Worm (Caenorhabditis elegans): ENCODE measurements around the gene lgc-50.

The lgc-50 gene

ce11 chrIII:7395354-7395753 is at the start of gene lgc-50:
lgc-50 (minus strand) TSS chrIII:7395454.
- no peak for TF ChIP-seq unc-39 (tag; optimal IDR thresholded peaks at IDR 0.05)
- TF ChIP-seq nhr-10 (tag; optimal IDR thresholded peaks at IDR 0.05): no peak
- no peak for TF ChIP-seq ztf-7 (tag; optimal IDR thresholded peaks at IDR 0.05)
- no peak for TF ChIP-seq nhr-76 (tag; optimal IDR thresholded peaks at IDR 0.05)
- TF ChIP-seq T20F7.1 (GFP tag; optimal IDR thresholded peaks at IDR 0.05): no peak
- TF ChIP-seq egl-27 (tag; optimal IDR thresholded peaks at IDR 0.05): no peak
- TF ChIP-seq R02D3.7 (tag; optimal IDR thresholded peaks at IDR 0.05): no peak
- TF ChIP-seq mep-1 (tag; optimal IDR thresholded peaks at IDR 0.05): no peak
- TF ChIP-seq spr-3 (GFP tag; optimal IDR thresholded peaks at IDR 0.05): no peak

- TF ChIP-seq zip-11 (GFP tag; IDR thresholded peaks at IDR 0.05) (no peak), fkh-10 (GFP tag; optimal IDR thresholded peaks at IDR 0.05) (peak; percentile 48)
These were observed 3.8 kb upstream of the lgc-50 start for ce11 chrIII:7399004-7399403.

- TF ChIP-seq unc-62 (GFP tag; optimal IDR thresholded peaks at IDR 0.05 in 1 of 2) (peak in 1 of 2 experiments; percentile 89), unc-62 (tag; optimal IDR thresholded peaks at IDR 0.05) (no peak), set-16 (GFP tag; IDR thresholded peaks at IDR 0.05) (no peak)
These were observed 1.9 kb upstream of the lgc-50 start for ce11 chrIII:7397196-7397595.

- TF ChIP-seq zip-11 (GFP tag; IDR thresholded peaks at IDR 0.05): no peak
- TF ChIP-seq mxl-2 (GFP tag; conservative IDR thresholded peaks at IDR 0.05): 0 out of 2 replicates have a peak, but pooled peaks have one; percentile 66
- no peak for TF ChIP-seq ces-1 (GFP tag; optimal IDR thresholded peaks at IDR 0.05)
- no peak for TF ChIP-seq ceh-28 (tag; optimal IDR thresholded peaks at IDR 0.05)
- no peak for TF ChIP-seq ceh-82 (tag; optimal IDR thresholded peaks at IDR 0.05)
- TF ChIP-seq R02D3.7 (tag; optimal IDR thresholded peaks at IDR 0.05): no peak
- peak; percentile 24 for TF ChIP-seq pqm-1 (tag; optimal IDR thresholded peaks at IDR 0.05)
- TF ChIP-seq D1046.2 (GFP tag; IDR thresholded peaks at IDR 0.05): no peak
- TF ChIP-seq snpc-1.2 (GFP tag; IDR thresholded peaks at IDR 0.05): no peak
- peak; percentile 65 for TF ChIP-seq dve-1 (tag; optimal IDR thresholded peaks at IDR 0.05; ENCODE audit: insufficient read depth)
- TF ChIP-seq ceh-62 (tag; optimal IDR thresholded peaks at IDR 0.05): no peak
- peak; percentile 65 for TF ChIP-seq rbr-2 (tag; optimal IDR thresholded peaks at IDR 0.05)
- TF ChIP-seq aly-2 (tag; optimal IDR thresholded peaks at IDR 0.05): no peak
- TF ChIP-seq nhr-6 (tag; optimal IDR thresholded peaks at IDR 0.05): peak; percentile 22
- TF ChIP-seq ZK337.2 (GFP tag; IDR thresholded peaks at IDR 0.05): no peak
- no peak for TF ChIP-seq lin-29 (GFP tag; IDR thresholded peaks at IDR 0.05)
- peak; percentile 13 for TF ChIP-seq duxl-1 (tag; optimal IDR thresholded peaks at IDR 0.05; ENCODE audit: poor library complexity)
- peak in 1 of 2 experiments; percentile 71 for TF ChIP-seq mdl-1 (tag; optimal IDR thresholded peaks at IDR 0.05)
- TF ChIP-seq fkh-10 (GFP tag; optimal IDR thresholded peaks at IDR 0.05): no peak
- no peak for TF ChIP-seq cey-2 (tag; optimal IDR thresholded peaks at IDR 0.05; ENCODE audit: borderline replicate concordance, insufficient read depth)
- TF ChIP-seq madf-9 (GFP tag; conservative IDR thresholded peaks at IDR 0.05): 0 out of 2 replicates have a peak, but pooled peaks have one; percentile 9
- TF ChIP-seq nhr-41 (GFP tag; IDR thresholded peaks at IDR 0.05): no peak
- no peak for TF ChIP-seq daf-8 (GFP tag; IDR thresholded peaks at IDR 0.05)
- TF ChIP-seq nhr-42 (GFP tag; IDR thresholded peaks at IDR 0.05): no peak
- TF ChIP-seq lin-13 (GFP tag; optimal IDR thresholded peaks at IDR 0.05): no peak
- TF ChIP-seq ama-1 (optimal IDR thresholded peaks at IDR 0.05): no peak
- TF ChIP-seq saeg-2 (GFP tag; IDR thresholded peaks at IDR 0.05): no peak
- peak; percentile 53; the same call in 1 of the 2 replicates for TF ChIP-seq vab-7 (GFP tag; IDR thresholded peaks at IDR 0.05)
- TF ChIP-seq sdz-12 (GFP tag; optimal IDR thresholded peaks at IDR 0.05): no peak
- peak; percentile 94 for TF ChIP-seq aha-1 (tag)
- 0 out of 2 replicates have a peak, but pooled peaks have one; percentile 31 for TF ChIP-seq ceh-20 (GFP tag; IDR thresholded peaks at IDR 0.05)
- TF ChIP-seq dpl-1 (GFP tag; optimal IDR thresholded peaks at IDR 0.05): peak; percentile 14
- TF ChIP-seq dmd-9 (GFP tag; IDR thresholded peaks at IDR 0.05): no peak
- TF ChIP-seq ceh-44 (GFP tag; IDR thresholded peaks at IDR 0.05): no peak
- TF ChIP-seq nhr-11 (tag; optimal IDR thresholded peaks at IDR 0.05): peak; percentile 23
- 0 out of 2 replicates have a peak, but pooled peaks have one; percentile 15 for TF ChIP-seq dmd-8 (GFP tag; IDR thresholded peaks at IDR 0.05)
- TF ChIP-seq egl-27 (tag; optimal IDR thresholded peaks at IDR 0.05): no peak
These were observed 7.9 kb downstream of the lgc-50 start for ce11 chrIII:7387359-7387758.
